Fruit fly (Drosophila melanogaster): Measurements from ENCODE around the gene mRpL46.
A peak's percentile ranks its signal among the peaks of the same experiment; 100 is the strongest.

The mRpL46 gene

DNA sequence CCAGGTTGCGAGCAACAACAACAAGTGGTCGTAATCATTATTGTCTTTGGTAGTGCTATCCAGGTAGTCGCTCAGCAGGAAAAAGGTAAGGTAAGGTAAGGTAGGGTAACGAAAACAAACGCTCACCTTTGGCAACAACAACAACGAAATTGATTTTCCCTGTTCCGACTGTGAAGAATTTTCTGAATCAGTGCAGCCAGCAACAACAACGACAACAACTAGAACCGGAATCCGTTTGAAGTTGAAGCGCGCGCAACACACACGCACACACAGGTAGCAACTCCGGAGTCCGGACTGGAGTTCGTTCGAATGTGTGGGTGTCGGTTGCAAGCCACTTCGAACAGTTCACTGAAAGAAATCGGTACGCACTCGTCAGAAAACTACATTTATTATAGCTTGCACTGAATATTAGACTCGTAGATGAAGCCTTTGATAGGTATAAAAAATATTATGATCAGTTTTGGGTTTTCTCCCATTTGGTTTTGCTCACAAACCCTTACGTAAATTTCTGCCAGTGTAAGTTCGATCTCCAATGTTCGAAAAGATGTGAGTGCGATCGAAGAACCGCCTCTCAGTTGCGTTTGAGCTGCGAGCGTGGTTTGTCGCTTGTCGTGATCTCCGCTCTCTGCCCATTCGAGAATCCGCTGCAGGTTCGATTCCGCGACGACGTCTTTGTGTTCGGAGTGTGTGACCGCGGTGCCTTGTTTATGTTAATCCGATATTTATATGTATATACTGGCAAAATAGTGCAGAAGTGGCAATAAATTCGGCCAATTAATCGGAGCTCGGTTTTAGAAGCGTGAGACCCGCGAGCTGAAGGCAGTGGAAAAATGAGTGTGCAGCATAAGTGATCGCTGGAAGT is 30.7 kb upstream of the mRpL46 start, which contains the start of gene CG13921:
TSS of gene CG13921 (plus strand) at position 570 of the 862 bp plus-strand sequence.
- TF ChIP-seq noc (tag; optimal IDR thresholded peaks at IDR 0.05) = peak; percentile 95

DNA sequence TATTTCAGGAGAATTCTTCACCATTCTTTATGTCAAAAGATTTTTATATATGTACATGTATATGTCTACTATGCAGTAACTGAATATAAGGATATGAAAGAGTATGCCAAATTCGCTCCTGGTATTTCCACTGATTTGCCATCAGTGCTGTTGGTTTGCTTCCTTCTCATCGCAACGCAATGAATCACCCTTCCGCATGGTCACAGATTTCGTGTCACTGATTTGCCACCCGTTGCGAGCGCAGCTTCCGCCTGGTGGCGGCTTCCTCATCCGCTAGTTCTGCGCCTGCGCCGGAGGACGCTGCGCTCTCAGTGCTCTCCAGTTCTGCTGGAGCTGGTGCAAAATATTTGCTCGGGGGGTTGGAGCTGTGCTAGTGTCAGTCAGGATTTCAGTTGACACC is 29.0 kb upstream of the mRpL46 start:
- TF ChIP-seq noc (tag; optimal IDR thresholded peaks at IDR 0.05) = no peak

DNA sequence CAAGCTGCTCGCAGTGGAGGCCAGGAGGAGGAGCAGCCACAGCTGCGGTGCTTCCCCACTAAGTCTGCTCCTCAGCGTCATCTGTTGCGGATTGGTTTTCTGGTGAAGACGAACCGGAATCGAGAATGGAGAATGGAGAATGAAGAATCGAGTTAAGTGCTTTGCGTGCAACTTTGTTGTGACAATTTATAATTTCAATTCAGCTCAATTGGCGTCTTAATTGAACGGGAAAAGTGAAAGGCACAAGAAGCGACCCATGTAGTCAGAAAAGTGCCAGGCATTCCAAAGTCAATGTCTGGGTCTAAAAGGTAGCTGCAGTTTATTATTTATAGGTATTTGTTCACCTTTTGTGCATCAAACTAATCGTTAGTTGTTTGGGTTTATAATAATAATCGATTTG is 23.0 kb upstream of the mRpL46 start:
- no peak for TF ChIP-seq noc (tag; optimal IDR thresholded peaks at IDR 0.05)

DNA sequence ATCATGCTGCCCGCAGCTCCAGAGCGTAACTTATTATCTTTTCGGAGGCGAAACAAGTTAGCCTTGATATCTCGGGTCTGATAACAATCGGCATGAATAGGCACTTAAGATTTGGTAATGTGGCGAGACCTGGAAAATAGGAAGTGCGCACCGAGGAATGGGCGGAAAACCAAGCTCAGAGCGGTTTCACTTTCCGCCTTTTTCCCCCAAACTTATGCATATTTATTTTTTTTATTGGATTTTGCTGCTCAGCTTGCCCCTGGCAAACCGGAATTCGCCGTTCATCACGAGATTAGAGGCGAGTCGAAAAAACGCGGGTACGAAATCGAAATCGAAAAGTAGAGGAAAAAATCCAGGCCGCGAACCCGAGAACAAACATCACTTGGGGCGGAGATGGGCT is 22.3 kb upstream of the mRpL46 start:
- TF ChIP-seq noc (tag; optimal IDR thresholded peaks at IDR 0.05) = no peak

DNA sequence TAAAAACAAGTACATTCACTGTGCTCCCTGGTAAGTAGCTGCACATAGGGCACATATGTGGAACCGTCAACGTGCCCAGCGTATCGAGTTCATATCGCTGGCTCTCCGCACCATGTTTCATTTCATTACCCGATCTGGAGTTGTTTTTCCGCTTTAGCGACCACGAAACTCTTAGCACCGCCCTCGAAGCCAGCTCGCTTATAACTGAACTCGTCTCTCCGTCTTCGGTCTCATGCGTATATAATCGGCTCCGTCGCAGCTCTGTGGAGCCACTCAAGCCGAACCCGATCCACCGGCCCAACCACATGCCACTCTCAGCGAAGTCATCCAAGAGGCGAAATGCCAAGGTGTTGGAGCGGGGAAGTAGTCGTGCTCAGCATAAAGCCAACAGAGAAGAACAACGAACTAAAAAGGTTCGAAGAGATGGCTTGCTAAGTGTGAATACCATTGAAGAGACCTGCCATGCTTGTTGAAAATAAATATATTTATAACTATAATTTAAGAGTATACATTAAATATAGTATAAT is 21.7 kb upstream of the mRpL46 start, which contains the start of gene Cht2:
TSS of gene Cht2 (minus strand) at position 477 of the 527 bp plus-strand sequence.
- TF ChIP-seq noc (tag; optimal IDR thresholded peaks at IDR 0.05) = no peak

DNA sequence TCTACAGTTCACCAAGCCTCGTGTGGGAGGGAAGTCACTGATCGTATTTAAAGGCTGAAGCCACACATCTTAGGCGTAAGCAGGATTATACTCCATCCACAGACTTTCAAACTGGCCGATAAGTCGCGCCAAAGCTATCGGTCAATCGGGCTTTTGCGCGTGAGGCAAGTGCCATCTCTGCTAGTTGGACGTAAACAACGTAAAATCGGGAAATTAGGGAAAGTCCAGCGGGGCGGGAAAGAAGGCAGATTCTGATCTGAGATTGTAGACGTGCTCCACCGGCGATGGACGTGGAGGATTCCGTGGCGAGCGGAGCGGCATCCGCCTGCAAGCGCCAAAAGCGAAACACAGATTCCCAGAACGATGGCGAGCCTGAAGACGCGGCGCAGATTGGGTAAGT is 21.1 kb upstream of the mRpL46 start, which contains the start of gene CG8001:
TSS of gene CG8001 (plus strand) at position 17 of the 400 bp plus-strand sequence.
- no peak for TF ChIP-seq noc (tag; optimal IDR thresholded peaks at IDR 0.05)

DNA sequence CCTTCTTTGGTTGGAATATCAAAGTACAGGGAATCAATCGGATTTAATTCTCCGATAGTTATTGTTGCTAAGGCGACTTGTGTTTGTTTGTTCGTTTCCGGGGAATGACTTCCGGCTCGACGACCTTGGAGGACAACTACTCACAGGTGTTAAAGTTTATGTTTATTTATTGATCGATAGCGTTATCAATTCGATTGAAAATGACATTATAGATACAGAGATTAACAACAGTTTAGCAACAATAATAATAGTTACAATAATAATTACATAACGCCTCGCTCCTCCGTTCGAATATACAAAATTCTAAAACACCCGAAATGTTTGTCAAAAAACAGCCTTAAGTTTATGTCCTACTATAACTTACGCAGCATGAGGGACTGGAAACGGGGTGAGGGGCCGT is 5.6 kb upstream of the mRpL46 start, which contains the start of gene Dhc62B:
TSS of gene Dhc62B (minus strand) at position 101 of the 400 bp plus-strand sequence.
- TF ChIP-seq noc (tag; optimal IDR thresholded peaks at IDR 0.05) = no peak

DNA sequence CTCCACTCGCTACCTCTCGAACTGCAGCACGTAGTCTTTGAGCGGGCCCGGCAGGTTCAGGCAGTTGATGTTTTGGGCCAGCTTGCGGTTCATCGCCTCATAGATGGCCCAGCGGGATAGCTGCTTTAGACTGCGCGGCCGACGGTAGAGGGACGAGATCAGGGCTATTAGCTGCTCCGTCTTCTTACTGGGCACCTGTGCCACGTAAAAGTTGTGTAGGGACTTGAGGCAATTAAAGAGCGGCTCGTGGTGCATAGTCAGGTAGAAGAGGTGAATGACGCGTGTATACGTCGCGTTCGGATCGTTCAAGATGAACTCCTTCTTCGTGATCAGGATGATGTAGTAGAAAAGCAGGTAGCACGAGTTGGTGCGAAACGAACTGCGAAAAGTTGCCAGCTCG is 4.6 kb upstream of the mRpL46 start:
- no peak for TF ChIP-seq noc (tag; optimal IDR thresholded peaks at IDR 0.05)

DNA sequence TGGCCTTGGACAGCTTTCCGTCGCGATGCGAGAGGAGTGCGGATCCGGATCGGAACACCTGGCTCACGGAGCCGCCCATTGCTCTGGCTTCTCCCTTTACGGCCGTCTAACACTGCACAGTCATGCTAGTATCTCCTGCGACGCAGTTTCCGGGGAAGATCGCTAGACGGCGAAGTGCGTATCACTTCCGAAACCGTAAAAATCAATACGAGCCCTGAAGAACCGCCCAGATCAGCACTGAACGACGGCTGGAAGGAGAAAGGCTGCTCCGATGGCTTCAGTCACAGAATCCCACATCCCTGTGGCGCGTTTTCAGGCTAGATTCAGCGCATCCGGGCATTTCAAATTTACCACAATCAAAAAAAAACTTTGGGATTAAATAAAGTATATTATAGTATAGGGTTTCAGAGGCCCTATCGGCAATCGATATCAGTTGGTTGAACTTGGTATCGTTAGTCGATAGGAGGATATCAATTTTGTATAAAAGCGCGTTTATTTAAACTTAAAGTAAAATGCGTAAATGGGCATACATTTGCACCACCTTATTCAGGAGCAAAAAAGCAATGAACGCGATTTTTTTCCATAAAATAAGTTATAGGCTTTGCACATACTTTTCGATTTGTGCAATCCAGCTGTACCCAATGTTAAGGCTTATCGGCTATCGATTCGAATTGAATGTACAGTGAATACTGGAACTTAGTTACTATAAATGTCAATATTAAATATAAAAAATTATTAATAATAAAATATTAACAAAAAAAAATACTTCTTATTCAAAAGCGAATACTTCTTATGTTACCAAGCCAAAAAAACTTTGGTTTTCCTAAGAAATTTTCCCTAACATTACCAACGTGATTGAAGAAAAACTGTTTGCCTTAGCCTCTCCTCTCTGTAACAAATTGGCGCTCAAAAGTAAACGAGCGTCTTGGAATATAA is 2.3 kb upstream of the mRpL46 start, which contains the start of the genes CG13933 and PolD2:
TSS of gene CG13933 (minus strand) at position 435 of the 936 bp plus-strand sequence.
TSS of gene PolD2 (plus strand) at position 921 of the 936 bp plus-strand sequence.
- peak; percentile 80 for TF ChIP-seq noc (tag; optimal IDR thresholded peaks at IDR 0.05)

DNA sequence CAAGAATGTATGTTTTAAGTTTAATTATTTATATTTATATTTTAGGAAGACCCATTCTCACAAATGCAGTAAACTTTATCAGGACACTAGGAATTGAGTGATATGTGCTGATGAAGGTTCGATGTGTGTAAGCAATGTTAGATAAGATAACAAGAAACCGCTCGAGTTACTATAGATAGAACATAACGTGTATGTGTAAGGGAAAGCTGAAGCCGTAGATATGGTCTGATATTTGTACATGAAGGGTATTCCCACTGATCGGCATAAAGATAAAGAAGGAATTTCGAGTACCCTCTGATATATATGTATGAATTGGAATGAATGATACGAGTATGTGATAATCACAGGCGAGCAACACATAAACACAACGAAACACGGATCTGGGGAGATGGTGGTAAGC is 6.9 kb downstream of the mRpL46 start:
- TF ChIP-seq noc (tag; optimal IDR thresholded peaks at IDR 0.05) = no peak

DNA sequence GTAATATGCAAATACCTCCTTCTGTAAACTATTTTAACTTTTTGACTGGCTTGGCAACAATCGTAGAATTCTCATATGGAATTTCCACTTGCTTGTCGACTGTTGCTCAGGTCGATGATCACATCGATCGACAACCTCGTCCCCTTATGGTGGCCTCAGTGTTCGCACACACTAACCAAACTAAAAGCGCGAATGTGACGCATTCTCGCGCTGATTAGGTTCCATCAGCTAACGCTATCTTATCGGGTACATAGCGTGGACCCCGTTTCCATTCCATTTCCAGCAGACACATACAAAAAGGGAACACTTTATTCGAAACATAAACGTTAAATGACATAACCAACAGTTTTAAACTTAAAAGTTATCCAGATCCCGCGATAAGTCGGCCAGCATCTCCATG is 12.1 kb downstream of the mRpL46 start:
- TF ChIP-seq noc (tag; optimal IDR thresholded peaks at IDR 0.05) = peak; percentile 6

DNA sequence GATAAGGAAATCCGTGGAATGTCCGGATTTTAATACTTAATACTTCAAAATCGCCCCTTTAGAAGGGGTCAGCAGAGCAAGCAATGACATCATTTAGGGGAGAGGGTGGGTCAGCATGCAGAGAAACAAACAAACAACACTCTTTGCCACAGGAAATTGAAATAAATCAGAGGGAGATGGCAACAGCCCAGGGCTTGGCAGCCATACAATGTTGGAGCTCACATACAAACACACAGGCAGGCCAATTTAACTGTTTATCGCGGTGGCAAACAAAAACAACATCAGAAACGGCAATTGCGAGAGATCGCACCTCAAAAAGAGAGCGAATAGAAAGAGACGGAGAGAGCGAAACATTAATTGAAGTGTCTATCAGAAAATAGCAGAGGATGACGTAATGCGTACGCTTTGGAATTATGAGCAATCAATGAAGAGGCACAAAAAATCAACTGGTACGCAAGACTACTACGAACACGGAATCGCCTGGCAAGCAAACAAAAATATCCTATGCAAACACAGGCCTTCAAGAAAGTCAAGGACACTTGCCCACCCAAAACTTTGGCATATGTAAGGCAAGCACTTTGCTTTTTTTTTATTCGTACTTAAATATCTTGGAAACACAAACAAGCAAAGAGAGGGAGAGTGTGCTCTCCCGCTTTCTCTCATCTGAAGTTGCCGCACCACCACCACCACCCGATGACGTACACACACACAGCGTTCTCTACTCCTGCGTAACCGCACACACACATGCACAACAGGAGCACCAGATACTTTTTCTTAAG is 17.1 kb downstream of the mRpL46 start:
- TF ChIP-seq noc (tag; optimal IDR thresholded peaks at IDR 0.05) = peak; percentile 58

DNA sequence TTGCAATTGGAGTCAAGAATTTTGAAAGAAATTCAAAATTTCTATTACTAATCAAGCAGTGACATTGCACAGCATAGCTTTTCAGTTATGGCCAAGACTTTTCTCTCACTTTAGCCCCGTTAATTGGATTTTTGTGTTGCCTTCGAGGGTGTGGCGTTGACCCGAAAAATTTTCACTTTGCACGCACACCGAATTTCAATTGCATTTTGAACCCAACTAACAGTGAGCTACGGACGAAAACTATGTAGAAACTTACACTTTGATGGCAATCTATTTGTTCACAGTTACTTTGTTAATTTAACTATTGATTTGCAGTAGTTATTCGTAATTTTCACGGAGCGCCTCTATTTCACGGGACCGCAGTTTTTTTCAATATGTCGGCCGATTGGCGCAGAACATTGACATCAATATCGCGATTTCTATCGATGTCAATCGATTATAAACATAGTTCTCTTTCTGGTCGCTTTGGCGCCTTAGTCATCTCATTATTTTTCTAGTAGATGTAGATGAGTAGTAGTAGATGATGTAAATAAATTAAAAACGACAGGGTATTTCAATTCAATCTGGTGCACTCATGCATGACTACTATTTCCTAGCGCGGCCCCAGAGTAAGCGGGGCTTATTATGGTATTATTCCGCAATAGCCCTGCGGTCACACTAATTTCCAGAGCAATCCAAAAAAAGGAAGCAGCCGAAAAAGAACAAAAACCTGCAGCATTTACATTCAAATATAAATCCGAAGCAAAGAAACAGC is 17.9 kb downstream of the mRpL46 start, which contains the start of the genes alpha-Spec, dlt and Cdc37:
TSS of gene alpha-Spec (minus strand) at position 386 of the 754 bp plus-strand sequence.
TSS of gene dlt (minus strand) at position 386 of the 754 bp plus-strand sequence.
TSS of gene Cdc37 (plus strand) at position 450 of the 754 bp plus-strand sequence.
- no peak for TF ChIP-seq noc (tag; optimal IDR thresholded peaks at IDR 0.05)

DNA sequence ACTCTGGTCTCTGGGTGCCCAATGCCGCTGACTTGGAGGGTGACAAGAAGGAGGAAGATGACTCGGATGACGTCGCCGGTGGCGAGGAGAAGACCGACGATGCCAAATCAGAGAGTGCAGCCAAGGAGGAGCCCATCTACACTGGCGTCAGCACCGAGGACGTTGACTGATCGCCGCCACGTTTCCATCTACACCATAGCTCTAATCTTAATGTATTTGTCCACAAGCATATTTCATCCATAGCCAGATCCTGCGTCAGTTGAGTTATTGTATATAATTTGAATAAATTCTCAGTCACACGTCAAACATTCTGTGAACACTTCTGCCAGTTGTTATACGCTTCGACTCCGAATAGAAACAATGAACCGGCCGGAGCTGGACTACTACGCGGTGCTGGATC is 19.8 kb downstream of the mRpL46 start, which contains the start of gene CG12020:
TSS of gene CG12020 (plus strand) at position 301 of the 400 bp plus-strand sequence.
- TF ChIP-seq noc (tag; optimal IDR thresholded peaks at IDR 0.05) = no peak
